Worm (Caenorhabditis elegans) whole organism, L2 larva: Measurements from ENCODE around the gene B0228.8.

Experiments
- aly-2 ChIP-seq: fragments of 150-350 bp; optimal IDR thresholded peaks from 2 replicates; lab custom pipeline; 2014; ENCODE audit warnings: missing biosample characterization, missing genetic modification characterization
- egl-27 ChIP-seq: sonication (generic microtip); optimal IDR thresholded peaks from 3 replicates; lab custom pipeline; 2017; ENCODE audit warnings: missing biosample characterization, missing genetic modification reagents, missing genetic modification characterization
- elt-3 ChIP-seq: sonication (generic microtip); optimal IDR thresholded peaks from 2 replicates; lab custom pipeline; 2017; ENCODE audit warnings: missing biosample characterization, missing genetic modification characterization
- gmeb-1 ChIP-seq: fragments of 150-350 bp; optimal IDR thresholded peaks from 2 replicates; lab custom pipeline; 2014; ENCODE audit warnings: missing biosample characterization, missing genetic modification characterization
- mdl-1 ChIP-seq, 2 experiments: fragments of 150-350 bp in 1 of 2; sonication (generic microtip) in 1 of 2; optimal IDR thresholded peaks; 2 replicates each; lab custom pipeline; 2017; ENCODE audit warnings: missing biosample characterization in 2 of 2, missing genetic modification characterization in 2 of 2
- nhr-11 ChIP-seq: fragments of 150-350 bp; optimal IDR thresholded peaks from 2 replicates; lab custom pipeline; 2014; ENCODE audit warnings: missing biosample characterization, missing genetic modification characterization
- nhr-12 ChIP-seq: fragments of 150-350 bp; optimal IDR thresholded peaks from 2 replicates; lab custom pipeline; 2014; ENCODE audit warnings: missing biosample characterization, missing genetic modification characterization
- nhr-237 ChIP-seq: fragments of 150-350 bp; optimal IDR thresholded peaks from 2 replicates; lab custom pipeline; 2014; ENCODE audit warnings: missing biosample characterization, missing genetic modification characterization
- skn-1 ChIP-seq: sonication (generic microtip); optimal IDR thresholded peaks from 2 replicates; lab custom pipeline; 2017; ENCODE audit warnings: missing biosample characterization, missing genetic modification characterization
- snpc-4 ChIP-seq: fragments of 150-350 bp; optimal IDR thresholded peaks from 2 replicates; lab custom pipeline; 2014; ENCODE audit warnings: missing biosample characterization, missing genetic modification characterization

DNA sequence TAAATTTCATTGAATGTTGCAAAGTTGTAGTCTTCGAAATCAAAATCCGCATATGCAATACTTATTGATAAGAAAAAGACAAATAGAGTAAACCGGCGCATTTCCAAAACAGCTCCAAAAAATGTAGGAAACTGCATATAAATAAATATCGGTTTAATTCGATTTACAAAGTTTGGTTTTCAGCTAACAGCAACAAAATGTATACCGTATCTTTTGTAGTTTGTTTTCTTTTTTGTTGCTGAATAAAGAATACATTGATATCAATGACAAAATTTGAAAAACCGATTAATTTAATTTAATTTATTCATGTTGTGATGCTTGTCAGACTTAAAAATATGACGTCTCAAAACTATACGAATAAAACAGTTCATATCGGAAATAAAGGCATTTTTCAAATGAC is at the start of gene B0228.8:
- TF ChIP-seq egl-27 (tag; lab: Kevin White, UChicago) (no peak), elt-3 (no peak), gmeb-1 (tag; lab: Kevin White, UChicago) (no peak), mdl-1 (tag; optimal IDR thresholded peaks at IDR 0.05; lab: Kevin White, UChicago) (no peak), nhr-12 (tag; lab: Kevin White, UChicago) (no peak), skn-1 (tag; lab: Kevin White, UChicago) (no peak), aly-2 (tag; lab: Kevin White, UChicago) (no peak), nhr-11 (tag; lab: Kevin White, UChicago) (no peak), nhr-237 (tag; lab: Kevin White, UChicago) (no peak), snpc-4 (tag; lab: Kevin White, UChicago) (no peak)
